Fruit fly (Drosophila melanogaster) whole organism, embryonic: ENCODE data around the gene CG33687.
A peak's percentile ranks its signal among the peaks of the same experiment; 100 is the strongest.

ENCODE experiments used
- Asciz ChIP-seq: fragments of 200-800 bp; sonication (Bioruptor generic); optimal IDR thresholded peaks from 2 replicates; lab custom pipeline; 2017; ENCODE audit warnings: missing biosample characterization, mild to moderate bottlenecking, missing genetic modification characterization, missing genetic modification reagents
- Blimp-1 ChIP-seq: fragments of 200-800 bp; sonication (Bioruptor generic); optimal IDR thresholded peaks from 3 replicates; lab custom pipeline; 2018; ENCODE audit warnings: missing biosample characterization, missing genetic modification characterization, mild to moderate bottlenecking, moderate library complexity, missing genetic modification reagents
- CG11247 ChIP-seq: fragments of 200-800 bp; sonication (Bioruptor generic); IDR thresholded peaks from 2 replicates; pipeline ENCODE4 v1.3.6; 2022; ENCODE audit warnings: missing biosample characterization, missing genetic modification characterization
- CG11504 ChIP-seq: fragments of 200-800 bp; sonication (Bioruptor generic); optimal IDR thresholded peaks from 3 replicates; lab custom pipeline; 2019; ENCODE audit warnings: missing biosample characterization, mild to moderate bottlenecking, missing genetic modification characterization, moderate library complexity
- CG1602 ChIP-seq: fragments of 200-800 bp; sonication (Bioruptor generic); optimal IDR thresholded peaks from 3 replicates; lab custom pipeline; 2016; ENCODE audit warnings: missing biosample characterization, missing genetic modification characterization
- CG1647 ChIP-seq: fragments of 200-800 bp; sonication (Bioruptor generic); optimal IDR thresholded peaks from 3 replicates; lab custom pipeline; 2016; ENCODE audit warnings: missing biosample characterization, missing genetic modification characterization
- CG17612 ChIP-seq: fragments of 200-800 bp; sonication (Bioruptor generic); IDR thresholded peaks from 2 replicates; pipeline ENCODE4 v1.3.6; 2022; ENCODE audit warnings: missing biosample characterization, missing genetic modification characterization
- CG17829 ChIP-seq: fragments of 200-800 bp; optimal IDR thresholded peaks from 2 replicates; lab custom pipeline; 2019; ENCODE audit warnings: missing biosample characterization, mild to moderate bottlenecking, missing genetic modification characterization, moderate library complexity
- CG3995 ChIP-seq: fragments of 200-800 bp; sonication (Bioruptor generic); optimal IDR thresholded peaks from 3 replicates; lab custom pipeline; 2016; ENCODE audit warnings: missing biosample characterization, missing genetic modification characterization
- CG4617 ChIP-seq: fragments of 200-800 bp; sonication (Bioruptor generic); optimal IDR thresholded peaks from 3 replicates; lab custom pipeline; 2016; ENCODE audit warnings: missing biosample characterization, missing genetic modification characterization, borderline replicate concordance
- CG6254 ChIP-seq: fragments of 200-800 bp; sonication (Bioruptor generic); optimal IDR thresholded peaks from 3 replicates; lab custom pipeline; 2017; ENCODE audit warnings: mild to moderate bottlenecking, missing biosample characterization, missing genetic modification reagents, missing genetic modification characterization
- CG6689 ChIP-seq: fragments of 200-800 bp; sonication (Bioruptor generic); IDR thresholded peaks from 2 replicates; pipeline ENCODE4 v1.3.6; 2022; ENCODE audit warnings: missing biosample characterization, missing genetic modification characterization
- CG7271 ChIP-seq: fragments of 200-800 bp; sonication (Bioruptor generic); optimal IDR thresholded peaks from 2 replicates; lab custom pipeline; 2018; ENCODE audit warnings: missing biosample characterization, mild to moderate bottlenecking, missing genetic modification characterization, moderate library complexity
- CG7357 ChIP-seq: fragments of 200-800 bp; sonication (Bioruptor generic); IDR thresholded peaks from 3 replicates; pipeline ENCODE4 v1.3.6; 2022; ENCODE audit warnings: missing biosample characterization, missing genetic modification characterization
- CG8478 ChIP-seq: fragments of >200 bp; optimal IDR thresholded peaks from 2 replicates; lab custom pipeline; 2018
- CG9797 ChIP-seq: fragments of 200-800 bp; sonication (Bioruptor generic); optimal IDR thresholded peaks from 3 replicates; lab custom pipeline; 2018; ENCODE audit warnings: missing biosample characterization, mild to moderate bottlenecking, missing genetic modification characterization
- CoRest ChIP-seq: fragments of 200-800 bp; sonication (Bioruptor generic); optimal IDR thresholded peaks from 3 replicates; lab custom pipeline; 2018; ENCODE audit warnings: missing biosample characterization, mild to moderate bottlenecking, missing genetic modification characterization, moderate library complexity
- Fer3 ChIP-seq: fragments of 200-800 bp; sonication (Bioruptor generic); optimal IDR thresholded peaks from 2 replicates; lab custom pipeline; 2018; ENCODE audit warnings: missing biosample characterization, mild to moderate bottlenecking, missing genetic modification characterization, moderate library complexity
- HHEX ChIP-seq: fragments of 200-800 bp; sonication (Bioruptor generic); optimal IDR thresholded peaks from 3 replicates; lab custom pipeline; 2017; ENCODE audit warnings: missing biosample characterization, mild to moderate bottlenecking, missing genetic modification characterization, missing genetic modification reagents
- HLH4C ChIP-seq: fragments of 200-800 bp; sonication (Bioruptor generic); IDR thresholded peaks from 3 replicates; pipeline ENCODE4 v1.3.6; 2022; ENCODE audit warnings: missing biosample characterization, missing genetic modification characterization; ENCODE audit not compliant: partially characterized antibody
- Hr39 ChIP-seq: fragments of >200 bp; optimal IDR thresholded peaks from 2 replicates; lab custom pipeline; 2017
- Hr78 ChIP-seq, 2 experiments: fragments of 200-800 bp in 1 of 2; fragments of >200 bp in 1 of 2; sonication (Bioruptor generic) in 1 of 2; optimal IDR thresholded peaks; 2 replicates each; lab custom pipeline; 2017 to 2019; ENCODE audit warnings: missing biosample characterization in 2 of 2, missing genetic modification characterization in 2 of 2, mild to moderate bottlenecking in 1 of 2, moderate library complexity in 1 of 2
- Jarid2 ChIP-seq: fragments of 200-800 bp; sonication (Bioruptor generic); optimal IDR thresholded peaks from 3 replicates; lab custom pipeline; 2017; ENCODE audit warnings: mild to moderate bottlenecking, missing biosample characterization, missing genetic modification reagents, missing genetic modification characterization
- Lim3 ChIP-seq: fragments of 200-800 bp; sonication (Bioruptor generic); IDR thresholded peaks from 2 replicates; pipeline ENCODE4 v1.3.6; 2022; ENCODE audit warnings: missing biosample characterization, missing genetic modification characterization
- Myb ChIP-seq: fragments of 200-800 bp; sonication (Bioruptor generic); optimal IDR thresholded peaks from 2 replicates; lab custom pipeline; 2016; ENCODE audit warnings: missing biosample characterization, missing genetic modification characterization
- NFAT ChIP-seq: fragments of 200-800 bp; sonication (Bioruptor generic); IDR thresholded peaks from 2 replicates; pipeline ENCODE4 v1.3.6; 2022; ENCODE audit warnings: missing biosample characterization, missing genetic modification characterization
- PHDP ChIP-seq: fragments of 200-800 bp; sonication (Bioruptor generic); optimal IDR thresholded peaks from 3 replicates; lab custom pipeline; 2018; ENCODE audit warnings: missing biosample characterization, mild to moderate bottlenecking, missing genetic modification characterization, moderate library complexity
- Rfx ChIP-seq: fragments of 200-800 bp; sonication (Bioruptor generic); IDR thresholded peaks from 2 replicates; pipeline ENCODE4 v1.3.6; 2022; ENCODE audit warnings: missing biosample characterization, missing genetic modification characterization
- ab ChIP-seq: fragments of 200-800 bp; sonication (Bioruptor generic); optimal IDR thresholded peaks from 2 replicates; lab custom pipeline; 2016; ENCODE audit warnings: missing biosample characterization, missing genetic modification characterization
- ac ChIP-seq: fragments of 200-800 bp; sonication (Bioruptor generic); optimal IDR thresholded peaks from 3 replicates; lab custom pipeline; 2017; ENCODE audit warnings: missing biosample characterization, mild to moderate bottlenecking, missing genetic modification characterization
- ash1 ChIP-seq: fragments of 200-800 bp; sonication (Bioruptor generic); optimal IDR thresholded peaks from 2 replicates; lab custom pipeline; 2018; ENCODE audit warnings: missing biosample characterization, mild to moderate bottlenecking, missing genetic modification characterization
- dan ChIP-seq: fragments of 200-800 bp; sonication (Bioruptor generic); IDR thresholded peaks from 2 replicates; pipeline ENCODE4 v1.3.6; 2022; ENCODE audit warnings: missing biosample characterization, missing genetic modification characterization
- disco-r ChIP-seq: fragments of 200-800 bp; sonication (Bioruptor generic); optimal IDR thresholded peaks from 2 replicates; lab custom pipeline; 2016; ENCODE audit warnings: missing biosample characterization, missing genetic modification characterization
- dmrt11E ChIP-seq: fragments of 200-800 bp; sonication (Bioruptor generic); optimal IDR thresholded peaks from 3 replicates; lab custom pipeline; 2018; ENCODE audit warnings: missing biosample characterization, mild to moderate bottlenecking, missing genetic modification characterization, moderate library complexity
- dpn ChIP-seq, 2 experiments: fragments of 200-800 bp; sonication (Bioruptor generic); optimal IDR thresholded peaks; 3 replicates each; lab custom pipeline; 2016; ENCODE audit warnings: missing biosample characterization in 2 of 2, missing genetic modification characterization in 2 of 2
- fru ChIP-seq: fragments of >200 bp; optimal IDR thresholded peaks from 2 replicates; lab custom pipeline; 2017
- ftz-f1 ChIP-seq: fragments of 200-800 bp; sonication (Bioruptor generic); optimal IDR thresholded peaks from 2 replicates; lab custom pipeline; 2016; ENCODE audit warnings: missing biosample characterization, missing genetic modification characterization
- gfzf ChIP-seq: fragments of 200-800 bp; sonication (Bioruptor generic); optimal IDR thresholded peaks from 2 replicates; lab custom pipeline; 2016; ENCODE audit warnings: missing biosample characterization, mild to moderate bottlenecking, missing genetic modification characterization, moderate library complexity
- hth ChIP-seq: fragments of >200 bp; optimal IDR thresholded peaks from 2 replicates; lab custom pipeline; 2017; ENCODE audit warnings: inconsistent platforms
- ind ChIP-seq: fragments of 200-800 bp; sonication (Bioruptor generic); optimal IDR thresholded peaks from 3 replicates; lab custom pipeline; 2016; ENCODE audit warnings: missing biosample characterization, missing genetic modification characterization
- klu ChIP-seq: fragments of 200-800 bp; sonication (Bioruptor generic); IDR thresholded peaks from 2 replicates; pipeline ENCODE4 v1.3.6; 2022; ENCODE audit warnings: missing biosample characterization, missing genetic modification characterization
- lab ChIP-seq: fragments of 200-800 bp; sonication (Bioruptor generic); optimal IDR thresholded peaks from 3 replicates; lab custom pipeline; 2017; ENCODE audit warnings: missing biosample characterization, missing genetic modification characterization, mild to moderate bottlenecking, moderate library complexity, missing genetic modification reagents
- luna ChIP-seq: fragments of 200-800 bp; sonication (Bioruptor generic); optimal IDR thresholded peaks from 2 replicates; lab custom pipeline; 2016; ENCODE audit warnings: missing biosample characterization, missing genetic modification characterization
- maf-S ChIP-seq: fragments of 200-800 bp; sonication (Bioruptor generic); optimal IDR thresholded peaks from 2 replicates; lab custom pipeline; 2016; ENCODE audit warnings: missing biosample characterization, missing genetic modification characterization
- mam ChIP-seq: fragments of 200-800 bp; sonication (Bioruptor generic); optimal IDR thresholded peaks from 3 replicates; lab custom pipeline; 2016; ENCODE audit warnings: missing biosample characterization, missing genetic modification characterization
- mirr ChIP-seq: fragments of 200-800 bp; sonication (Bioruptor generic); optimal IDR thresholded peaks from 3 replicates; lab custom pipeline; 2018; ENCODE audit warnings: missing biosample characterization, mild to moderate bottlenecking, missing genetic modification characterization
- nom ChIP-seq: fragments of 200-800 bp; sonication (Bioruptor generic); optimal IDR thresholded peaks from 2 replicates; lab custom pipeline; 2017; ENCODE audit warnings: missing biosample characterization, missing genetic modification characterization, mild to moderate bottlenecking, moderate library complexity, missing genetic modification reagents
- pros ChIP-seq: fragments of 200-800 bp; sonication (Bioruptor generic); optimal IDR thresholded peaks from 3 replicates; lab custom pipeline; 2019; ENCODE audit warnings: missing biosample characterization, mild to moderate bottlenecking, missing genetic modification characterization, moderate library complexity
- slp2 ChIP-seq: fragments of 200-800 bp; sonication (Bioruptor generic); optimal IDR thresholded peaks from 2 replicates; lab custom pipeline; 2016; ENCODE audit warnings: missing biosample characterization, missing genetic modification characterization
- tin ChIP-seq: fragments of 200-800 bp; sonication (Bioruptor generic); optimal IDR thresholded peaks from 3 replicates; lab custom pipeline; 2016; ENCODE audit warnings: missing biosample characterization, missing genetic modification characterization
- twi ChIP-seq: fragments of 200-800 bp; optimal IDR thresholded peaks from 2 replicates; lab custom pipeline; 2019; ENCODE audit warnings: missing biosample characterization, mild to moderate bottlenecking, missing genetic modification characterization, moderate library complexity
- vfl ChIP-seq: fragments of 200-800 bp; sonication (Bioruptor generic); optimal IDR thresholded peaks from 2 replicates; lab custom pipeline; 2016; ENCODE audit warnings: missing biosample characterization, missing genetic modification characterization

CG33687 gene

dm6 chr3L:16203236-16203635 lies 5.6 kb downstream of the CG33687 start (continued):
- TF ChIP-seq gfzf = no peak
- peak; percentile 24 for TF ChIP-seq CG6254
- TF ChIP-seq CG1647 (GFP tag; lab: Kevin White, UChicago) = peak; percentile 62
- peak; percentile 61 for TF ChIP-seq ab
- peak; percentile 71 for TF ChIP-seq Blimp-1 (GFP tag; lab: Kevin White, UChicago)
- no peak for TF ChIP-seq CG4617 (GFP tag; lab: Kevin White, UChicago)
- TF ChIP-seq pros (GFP tag; lab: Kevin White, UChicago) = no peak
- peak; percentile 91 for TF ChIP-seq Fer3 (tag; lab: Kevin White, UChicago)
- TF ChIP-seq CG7271 (tag; lab: Kevin White, UChicago) = no peak
- TF ChIP-seq dpn (GFP tag; optimal IDR thresholded peaks at IDR 0.05; lab: Kevin White, UChicago) = peak; percentile 71 to 91
- peak; percentile 76 for TF ChIP-seq CG7357 (GFP tag; lab: Robert Waterston, UW)
- TF ChIP-seq Asciz (GFP tag; lab: Kevin White, UChicago) = peak; percentile 69
- TF ChIP-seq CG11247 (GFP tag; lab: Robert Waterston, UW) = no peak; the same call in 1 of the 2 replicates
- TF ChIP-seq CG9797 (GFP tag; lab: Kevin White, UChicago) = no peak
- TF ChIP-seq ftz-f1 (GFP tag; lab: Kevin White, UChicago) = no peak
- TF ChIP-seq Rfx (GFP tag; lab: Robert Waterston, UW) = peak; percentile 96
- peak; percentile 84 for TF ChIP-seq CG11504 (tag; lab: Kevin White, UChicago)
- TF ChIP-seq maf-S (GFP tag; lab: Kevin White, UChicago) = peak; percentile 72
- no peak for TF ChIP-seq Hr39
- peak; percentile 87 for TF ChIP-seq NFAT
- TF ChIP-seq Myb (GFP tag; lab: Kevin White, UChicago) = peak; percentile 72
- TF ChIP-seq twi (tag; lab: Kevin White, UChicago) = no peak
- TF ChIP-seq mirr (GFP tag; lab: Kevin White, UChicago) = peak; percentile 60
- TF ChIP-seq tin (GFP tag; lab: Kevin White, UChicago) = peak; percentile 65
- TF ChIP-seq HLH4C (GFP tag; lab: Robert Waterston, UW) = no peak
- peak; percentile 45 for TF ChIP-seq CG3995 (GFP tag; lab: Kevin White, UChicago)
- no peak for TF ChIP-seq dmrt11E
- TF ChIP-seq CG17829 (tag; lab: Kevin White, UChicago) = peak; percentile 55
- no peak for TF ChIP-seq CG8478
- TF ChIP-seq ac (GFP tag; lab: Kevin White, UChicago) = no peak
- TF ChIP-seq HHEX (GFP tag; lab: Kevin White, UChicago) = peak; percentile 87
- no peak for TF ChIP-seq Hr78 (GFP tag; optimal IDR thresholded peaks at IDR 0.05; lab: Kevin White, UChicago)
- no peak for TF ChIP-seq fru (lab: Kevin White, UChicago)
- TF ChIP-seq PHDP (tag; lab: Kevin White, UChicago) = peak; percentile 80
- peak; percentile 93 for TF ChIP-seq lab (GFP tag; lab: Kevin White, UChicago)
- TF ChIP-seq CoRest (tag; lab: Kevin White, UChicago) = peak; percentile 78
- peak; percentile 69; the same call in 1 of the 2 replicates for TF ChIP-seq Lim3 (GFP tag; lab: Robert Waterston, UW)
- peak; percentile 41 for TF ChIP-seq Jarid2
- TF ChIP-seq slp2 (GFP tag; lab: Kevin White, UChicago) = peak; percentile 69
- TF ChIP-seq vfl (GFP tag; lab: Kevin White, UChicago) = peak; percentile 26
- peak; percentile 59 for TF ChIP-seq CG1602 (GFP tag; lab: Kevin White, UChicago)
- TF ChIP-seq ash1 (GFP tag; lab: Kevin White, UChicago) = peak; percentile 26
- no peak for TF ChIP-seq dan
- TF ChIP-seq CG17612 (GFP tag; lab: Robert Waterston, UW) = 0 out of 2 replicates have a peak, but pooled peaks have one; percentile 34
- TF ChIP-seq mam (GFP tag; lab: Kevin White, UChicago) = peak; percentile 91
- TF ChIP-seq CG6689 (GFP tag; lab: Robert Waterston, UW) = peak; percentile 81
- TF ChIP-seq ind (GFP tag; lab: Kevin White, UChicago) = peak; percentile 86
- TF ChIP-seq hth (lab: Kevin White, UChicago) = no peak
- no peak for TF ChIP-seq nom (GFP tag; lab: Kevin White, UChicago)
- peak; percentile 40 for TF ChIP-seq luna
- TF ChIP-seq klu (GFP tag; lab: Robert Waterston, UW) = peak; percentile 74
- peak; percentile 59 for TF ChIP-seq disco-r (GFP tag; lab: Kevin White, UChicago)
